Worm (Caenorhabditis elegans): ENCODE data around the gene hlh-34.

hlh-34 gene

DNA sequence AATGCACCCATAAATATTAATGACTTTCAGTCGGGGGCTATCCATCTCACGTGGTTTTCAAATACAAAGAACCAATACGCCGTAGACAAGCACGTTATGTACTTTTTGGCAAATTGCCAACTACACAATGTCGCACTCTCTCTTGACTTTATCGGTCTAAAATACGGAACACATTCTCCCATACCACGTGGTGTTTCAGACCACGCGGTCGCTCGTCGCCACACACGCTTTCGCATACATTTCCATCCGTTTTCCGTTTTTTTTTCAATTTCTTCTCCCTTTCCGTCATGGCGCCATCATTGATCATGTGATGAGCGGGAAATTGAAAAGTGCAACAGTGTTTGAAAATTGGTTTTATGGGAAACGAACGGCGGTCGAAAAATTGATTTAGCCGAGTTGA lies 48.6 kb downstream of the hlh-34 start (continued):
- TF ChIP-seq spr-1 (tag; optimal IDR thresholded peaks at IDR 0.05) (peak; percentile 30), Y75B8A.6 (GFP tag; IDR thresholded peaks at IDR 0.05) (0 out of 2 replicates have a peak, but pooled peaks have one; percentile 36), egl-27 (tag; optimal IDR thresholded peaks at IDR 0.05) (peak; percentile 2), nhr-77 (tag; optimal IDR thresholded peaks at IDR 0.05) (peak; percentile 81), mxl-3 (GFP tag; optimal IDR thresholded peaks at IDR 0.05) (peak; percentile 99), ceh-28 (tag; optimal IDR thresholded peaks at IDR 0.05) (no peak), spr-3 (GFP tag; optimal IDR thresholded peaks at IDR 0.05) (peak; percentile 21), sdz-12 (GFP tag; optimal IDR thresholded peaks at IDR 0.05) (peak; percentile 24)

DNA sequence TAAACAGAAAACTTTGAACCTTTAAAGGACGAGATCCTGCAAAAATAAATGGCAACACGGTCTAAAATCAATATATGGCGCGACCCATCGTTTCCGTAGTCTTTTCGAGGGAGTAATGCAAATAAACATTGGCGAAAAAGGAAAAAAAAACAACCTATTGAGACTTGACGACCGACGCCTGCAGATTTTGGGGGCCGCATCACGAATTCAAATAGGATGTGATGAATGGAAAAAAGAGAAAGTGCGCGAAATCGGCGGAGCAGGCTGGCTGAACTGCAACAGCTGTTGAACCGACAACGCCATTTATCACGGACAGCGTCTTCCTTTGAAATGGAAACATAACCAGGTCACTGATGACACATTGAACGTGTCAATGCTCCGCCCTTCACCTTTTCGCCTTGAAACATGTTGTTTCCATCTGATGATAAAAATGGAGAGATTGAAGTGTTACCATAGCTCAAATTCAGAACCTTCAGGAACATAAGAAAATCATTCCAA lies 49.3 kb downstream of the hlh-34 start:
- TF ChIP-seq ceh-20 (GFP tag; IDR thresholded peaks at IDR 0.05) (peak; percentile 17; the same call in 1 of the 2 replicates), pha-4 (GFP tag; IDR thresholded peaks at IDR 0.05) (peak; percentile 23; the same call in 1 of the 2 replicates), pha-4 (tag; optimal IDR thresholded peaks at IDR 0.05) (no peak), Y5F2A.4 (GFP tag; optimal IDR thresholded peaks at IDR 0.05) (no peak)

DNA sequence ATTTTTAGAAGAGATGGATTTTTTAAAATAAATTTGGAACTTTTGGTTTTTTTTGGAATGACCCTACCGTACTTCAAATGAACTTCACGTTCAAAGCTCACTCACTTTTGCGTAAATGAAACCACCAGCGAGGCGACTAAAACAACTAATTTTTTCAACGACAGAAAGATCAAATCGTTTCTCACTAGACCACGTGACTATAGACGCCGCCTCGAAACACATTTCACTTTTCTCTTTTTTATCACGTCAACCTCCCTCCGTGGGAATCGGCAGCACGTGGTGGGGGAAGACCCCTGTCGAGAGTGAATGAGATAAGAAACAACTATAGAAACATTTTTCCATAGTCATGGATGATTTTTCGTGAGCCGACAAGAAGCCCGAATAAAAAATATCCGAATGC lies 49.9 kb downstream of the hlh-34 start:
- TF ChIP-seq mxl-2 (GFP tag; conservative IDR thresholded peaks at IDR 0.05) (peak; percentile 58; the same call in 1 of the 2 replicates), mdl-1 (tag; optimal IDR thresholded peaks at IDR 0.05) (peak; percentile 96 to 98), pqm-1 (tag; optimal IDR thresholded peaks at IDR 0.05) (peak; percentile 17), arid-1 (GFP tag; conservative IDR thresholded peaks at IDR 0.05) (no peak), daf-12 (tag; optimal IDR thresholded peaks at IDR 0.05) (no peak), lin-38 (GFP tag; IDR thresholded peaks at IDR 0.05) (0 out of 2 replicates have a peak, but pooled peaks have one; percentile 33), ctbp-1 (GFP tag; IDR thresholded peaks at IDR 0.05) (peak; percentile 26; the same call in 1 of the 2 replicates), T20F7.1 (GFP tag; optimal IDR thresholded peaks at IDR 0.05) (peak; percentile 50), skn-1 (tag; optimal IDR thresholded peaks at IDR 0.05) (no peak), nhr-48 (tag; optimal IDR thresholded peaks at IDR 0.05) (peak; percentile 80), mxl-3 (GFP tag; optimal IDR thresholded peaks at IDR 0.05) (peak; percentile 97), aha-1 (tag) (peak; percentile 99), ztf-11 (tag; optimal IDR thresholded peaks at IDR 0.05) (no peak), aly-2 (tag; optimal IDR thresholded peaks at IDR 0.05) (no peak), hif-1 (tag; optimal IDR thresholded peaks at IDR 0.05) (peak; percentile 43 to 90), egl-43 (GFP tag; IDR thresholded peaks at IDR 0.05) (no peak; the same call in 1 of the 2 replicates), hlh-30 (tag; optimal IDR thresholded peaks at IDR 0.05; ENCODE audit: insufficient read depth) (peak; percentile 96), nhr-111 (GFP tag; optimal IDR thresholded peaks at IDR 0.05) (no peak), fkh-10 (GFP tag; optimal IDR thresholded peaks at IDR 0.05) (no peak), unc-39 (tag; optimal IDR thresholded peaks at IDR 0.05) (no peak), ZK337.2 (GFP tag; IDR thresholded peaks at IDR 0.05) (no peak), nhr-41 (GFP tag; IDR thresholded peaks at IDR 0.05) (0 out of 2 replicates have a peak, but pooled peaks have one; percentile 33), unc-62 (GFP tag; optimal IDR thresholded peaks at IDR 0.05 in 1 of 2) (peak in 1 of 2 experiments; percentile 97), unc-62 (tag; optimal IDR thresholded peaks at IDR 0.05) (no peak), F49E8.2 (tag; optimal IDR thresholded peaks at IDR 0.05; ENCODE audit: borderline replicate concordance) (no peak), snpc-1.2 (GFP tag; IDR thresholded peaks at IDR 0.05) (no peak), ama-1 (optimal IDR thresholded peaks at IDR 0.05) (no peak), egl-27 (tag; optimal IDR thresholded peaks at IDR 0.05) (no peak), F37D6.2 (tag; optimal IDR thresholded peaks at IDR 0.05) (no peak), R02D3.7 (tag; optimal IDR thresholded peaks at IDR 0.05) (no peak), ceh-32 (tag; optimal IDR thresholded peaks at IDR 0.05; ENCODE audit: poor library complexity) (no peak), vab-7 (GFP tag; IDR thresholded peaks at IDR 0.05) (no peak), lin-1 (GFP tag; IDR thresholded peaks at IDR 0.05) (peak; percentile 83), lin-39 (tag; optimal IDR thresholded peaks at IDR 0.05) (no peak), rbr-2 (tag; optimal IDR thresholded peaks at IDR 0.05) (no peak), ceh-28 (tag; optimal IDR thresholded peaks at IDR 0.05) (no peak), nhr-76 (tag; optimal IDR thresholded peaks at IDR 0.05) (peak; percentile 37), nhr-11 (tag; optimal IDR thresholded peaks at IDR 0.05) (peak; percentile 34)
